Worm (Caenorhabditis elegans): ENCODE results near the gene mrpl-11.

ce11 chrIII:8762016-8762415 is 44.6 kb downstream of the mrpl-11 start:
- TF ChIP-seq ces-1 (GFP tag; optimal IDR thresholded peaks at IDR 0.05) (no peak), nhr-12 (tag; optimal IDR thresholded peaks at IDR 0.05) (no peak)
